Worm (Caenorhabditis elegans): ENCODE data around the gene C32B5.18.

DNA sequence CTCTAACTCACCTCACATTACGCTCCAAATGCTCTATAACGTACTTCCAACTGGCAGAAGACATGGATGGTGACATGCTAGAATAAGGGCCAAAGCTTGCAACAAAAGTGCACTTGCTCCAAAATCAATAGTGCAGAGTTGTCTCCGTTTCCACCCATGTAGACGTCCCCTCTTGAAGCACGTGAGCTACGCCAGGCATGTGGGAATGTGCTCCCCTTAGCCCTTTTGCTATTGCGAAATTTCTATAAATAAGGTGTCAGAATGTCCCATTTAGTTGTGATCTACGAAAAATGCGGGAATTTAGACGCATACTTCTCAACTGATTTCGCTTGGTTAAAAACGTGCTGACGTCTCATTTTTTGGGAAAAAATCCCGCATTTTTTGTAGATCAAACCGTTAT lies 9.9 kb upstream of the C32B5.18 start:
- TF ChIP-seq mep-1 (tag; optimal IDR thresholded peaks at IDR 0.05), result no peak
- TF ChIP-seq nhr-2 (tag; optimal IDR thresholded peaks at IDR 0.05), result no peak
- no peak for TF ChIP-seq pha-4 (tag; optimal IDR thresholded peaks at IDR 0.05)
- TF ChIP-seq nhr-12 (tag; optimal IDR thresholded peaks at IDR 0.05), result no peak
- no peak for TF ChIP-seq sem-2 (GFP tag; optimal IDR thresholded peaks at IDR 0.05)
- TF ChIP-seq cnd-1 (tag; optimal IDR thresholded peaks at IDR 0.05), result no peak
- no peak for TF ChIP-seq elt-3 (tag; optimal IDR thresholded peaks at IDR 0.05)
